Worm (Caenorhabditis elegans): Measurements from ENCODE around the gene Y46H3C.5.

DNA sequence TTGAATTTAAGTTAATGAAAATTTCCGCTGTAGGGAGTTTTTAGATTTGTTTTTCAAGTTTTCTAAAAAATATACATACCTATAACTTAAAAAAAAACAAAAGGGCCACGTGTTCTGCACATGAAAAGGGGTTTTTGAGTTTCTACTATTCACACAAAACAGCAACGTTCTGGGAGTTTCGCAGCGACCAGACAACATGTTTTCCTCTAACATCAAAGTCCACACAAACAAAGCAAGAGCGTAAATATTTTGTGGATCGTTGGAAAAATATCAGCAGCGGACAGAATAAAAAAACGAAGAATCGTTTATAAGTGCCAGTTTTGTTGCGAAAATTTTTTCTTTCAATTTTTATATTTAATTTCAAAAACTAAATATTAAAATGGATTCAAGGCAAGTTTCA lies 48.4 kb downstream of the Y46H3C.5 start, which contains the start of gene alh-2:
- TF ChIP-seq pqm-1 (tag; optimal IDR thresholded peaks at IDR 0.05) (no peak), syd-9 (tag; optimal IDR thresholded peaks at IDR 0.05) (no peak), dmd-4 (tag; optimal IDR thresholded peaks at IDR 0.05; ENCODE audit: borderline replicate concordance) (no peak), ama-1 (optimal IDR thresholded peaks at IDR 0.05) (no peak), Y22D7AL.16 (tag; optimal IDR thresholded peaks at IDR 0.05) (no peak)
